Worm (Caenorhabditis elegans): ENCODE results near the gene srh-32.
A peak's percentile ranks its signal among the peaks of the same experiment; 100 is the strongest.

srh-32 gene

DNA sequence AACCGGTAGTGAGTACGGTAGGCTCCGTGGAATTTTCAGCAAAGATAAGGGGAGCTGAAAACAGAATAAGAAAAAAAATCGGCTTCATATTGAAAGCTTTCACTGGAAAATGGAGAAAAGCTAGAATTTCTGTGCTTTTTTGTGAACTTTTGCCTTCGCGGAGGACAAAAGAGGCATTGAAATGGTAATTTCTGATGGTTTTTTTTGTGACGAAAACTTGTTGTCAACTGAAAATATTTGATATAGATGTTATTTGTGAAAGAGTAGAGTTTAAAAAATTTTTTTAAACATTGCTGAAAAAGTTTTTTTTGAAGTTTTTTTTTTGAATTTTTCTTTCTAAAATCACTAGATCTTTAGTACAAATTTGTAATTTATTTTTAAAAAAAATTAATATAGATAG lies 14.2 kb upstream of the srh-32 start, which contains the start of gene F59A1.18:
Gene F59A1.18 (minus strand): TSS at position 101 of the 400 bp plus-strand sequence.
- TF ChIP-seq nhr-232 (tag; optimal IDR thresholded peaks at IDR 0.05) = no peak

DNA sequence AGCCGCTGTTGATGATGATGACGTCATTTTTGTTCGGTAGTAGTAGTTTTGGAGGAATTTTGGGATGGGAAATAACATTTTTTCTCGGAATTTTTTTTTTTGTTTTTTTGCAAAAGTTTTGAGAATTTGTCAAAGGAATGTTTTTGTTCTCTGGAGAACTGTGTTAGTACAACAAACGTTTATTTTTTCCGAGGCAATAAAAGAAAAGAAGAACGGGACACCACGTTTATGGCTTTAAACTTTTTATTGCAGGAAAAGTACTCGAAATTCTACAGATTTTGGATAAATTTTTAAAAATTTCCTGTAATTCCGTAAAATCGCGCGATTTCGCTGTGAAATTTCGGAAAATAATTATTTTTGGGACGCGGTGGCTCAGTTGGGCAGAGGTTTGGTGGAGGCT lies 10.1 kb upstream of the srh-32 start, which contains the start of gene F59A1.13:
Gene F59A1.13 (minus strand): TSS at position 101 of the 400 bp plus-strand sequence.
- TF ChIP-seq ceh-6 (GFP tag; optimal IDR thresholded peaks at IDR 0.05) (no peak), nhr-11 (tag; optimal IDR thresholded peaks at IDR 0.05) (no peak), mec-3 (tag; optimal IDR thresholded peaks at IDR 0.05; ENCODE audit: borderline replicate concordance) (no peak), tbx-7 (tag; optimal IDR thresholded peaks at IDR 0.05) (no peak), ama-1 (optimal IDR thresholded peaks at IDR 0.05) (no peak), K02D7.2 (tag; optimal IDR thresholded peaks at IDR 0.05) (no peak), ets-4 (tag; optimal IDR thresholded peaks at IDR 0.05) (no peak), tbx-2 (tag; optimal IDR thresholded peaks at IDR 0.05) (no peak), fkh-6 (tag; optimal IDR thresholded peaks at IDR 0.05) (no peak), ceh-22 (tag; optimal IDR thresholded peaks at IDR 0.05) (no peak), ceh-30 (tag; optimal IDR thresholded peaks at IDR 0.05) (no peak), Y22D7AL.16 (tag; optimal IDR thresholded peaks at IDR 0.05) (no peak), C08G9.2 (tag; optimal IDR thresholded peaks at IDR 0.05) (no peak)

DNA sequence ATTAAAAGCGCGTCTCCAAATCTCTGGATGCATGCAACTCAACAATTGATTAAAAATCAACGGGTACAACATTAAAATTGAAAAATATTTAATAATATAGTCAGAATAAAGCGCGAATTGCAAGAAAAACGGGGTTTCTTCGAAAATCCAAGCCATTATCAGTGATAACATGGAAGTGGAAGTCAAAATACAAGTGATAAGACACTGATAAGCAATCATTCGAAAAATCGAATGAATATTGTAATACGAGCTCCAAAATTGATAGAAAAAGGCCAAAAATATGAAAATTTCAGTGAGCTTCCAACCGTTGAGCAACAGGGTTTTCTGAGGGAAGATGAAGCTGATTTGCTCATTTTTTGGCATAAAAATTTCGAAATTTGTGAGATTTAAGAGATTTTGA lies 6.8 kb upstream of the srh-32 start:
- no peak for TF ChIP-seq ttx-3 (tag; optimal IDR thresholded peaks at IDR 0.05)
- TF ChIP-seq F13H6.1 (tag; optimal IDR thresholded peaks at IDR 0.05) = no peak
- no peak for TF ChIP-seq eyg-1 (tag; optimal IDR thresholded peaks at IDR 0.05)
- no peak for TF ChIP-seq ceh-2 (tag; optimal IDR thresholded peaks at IDR 0.05)
- no peak for TF ChIP-seq ceh-22 (tag; optimal IDR thresholded peaks at IDR 0.05)
- peak; percentile 87 for TF ChIP-seq elt-2 (tag; optimal IDR thresholded peaks at IDR 0.05)

DNA sequence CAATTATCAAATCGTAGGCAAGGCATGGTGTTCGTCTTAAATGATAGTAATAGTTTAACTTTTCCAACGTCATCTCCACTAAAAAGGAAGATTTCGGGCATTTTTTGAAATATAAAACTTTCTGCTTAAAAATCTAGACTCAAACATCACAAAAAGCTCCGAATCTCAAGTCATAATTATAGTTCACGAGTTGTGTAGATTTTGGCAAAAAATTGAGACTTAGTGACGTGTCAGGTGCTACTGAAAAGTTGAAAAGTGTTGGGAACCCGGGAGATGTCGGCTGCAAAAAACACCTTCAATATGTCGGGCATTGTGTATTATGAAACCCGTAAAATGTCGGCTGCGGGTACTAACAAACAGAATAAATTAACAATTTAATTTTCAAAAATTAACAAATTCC lies 5.2 kb upstream of the srh-32 start, which contains the start of gene Y26G10.1:
Gene Y26G10.1 (minus strand): TSS at position 101 of the 400 bp plus-strand sequence.
- TF ChIP-seq pha-4 (tag; optimal IDR thresholded peaks at IDR 0.05) (no peak), ref-2 (tag; optimal IDR thresholded peaks at IDR 0.05) (no peak), elt-2 (tag; optimal IDR thresholded peaks at IDR 0.05) (no peak), fkh-10 (GFP tag; optimal IDR thresholded peaks at IDR 0.05) (no peak), ets-4 (tag; optimal IDR thresholded peaks at IDR 0.05) (no peak), ceh-30 (tag; optimal IDR thresholded peaks at IDR 0.05) (no peak), pat-9 (tag; optimal IDR thresholded peaks at IDR 0.05) (no peak), hlh-15 (tag; optimal IDR thresholded peaks at IDR 0.05) (no peak), ceh-19 (GFP tag; optimal IDR thresholded peaks at IDR 0.05) (no peak), dve-1 (tag; optimal IDR thresholded peaks at IDR 0.05) (no peak), hlh-30 (tag; optimal IDR thresholded peaks at IDR 0.05; ENCODE audit: insufficient read depth) (no peak), T23F11.4 (GFP tag; optimal IDR thresholded peaks at IDR 0.05) (no peak)

DNA sequence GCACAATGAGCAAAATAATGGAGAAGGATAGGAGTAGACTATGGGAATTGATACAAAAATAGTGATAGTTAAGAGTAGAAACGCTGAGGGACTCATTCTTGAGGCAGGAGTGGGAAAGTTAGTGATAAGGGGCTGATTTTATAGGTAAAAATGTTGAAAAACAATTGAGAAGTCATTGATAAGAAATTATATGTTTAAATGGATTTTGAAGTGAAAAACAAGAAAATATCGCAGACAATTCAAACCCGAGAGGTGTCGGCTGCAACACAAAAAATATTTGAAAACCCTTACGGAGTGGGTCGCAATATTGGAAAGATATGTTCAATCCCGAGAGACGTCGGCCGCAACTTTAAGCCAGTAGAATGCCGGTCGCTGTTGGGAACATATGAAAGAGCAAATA lies 4.3 kb upstream of the srh-32 start, which contains the start of gene spp-29:
Gene spp-29 (minus strand): TSS at position 101 of the 400 bp plus-strand sequence.
- TF ChIP-seq ets-4 (tag; optimal IDR thresholded peaks at IDR 0.05) (no peak), ceh-9 (tag; optimal IDR thresholded peaks at IDR 0.05) (no peak), pros-1 (tag; optimal IDR thresholded peaks at IDR 0.05) (no peak), elt-4 (tag; optimal IDR thresholded peaks at IDR 0.05) (no peak), ama-1 (optimal IDR thresholded peaks at IDR 0.05) (no peak), eyg-1 (tag; optimal IDR thresholded peaks at IDR 0.05) (no peak), K02D7.2 (tag; optimal IDR thresholded peaks at IDR 0.05) (no peak), npax-4 (tag; optimal IDR thresholded peaks at IDR 0.05) (no peak), nfya-1 (tag; optimal IDR thresholded peaks at IDR 0.05) (no peak)

DNA sequence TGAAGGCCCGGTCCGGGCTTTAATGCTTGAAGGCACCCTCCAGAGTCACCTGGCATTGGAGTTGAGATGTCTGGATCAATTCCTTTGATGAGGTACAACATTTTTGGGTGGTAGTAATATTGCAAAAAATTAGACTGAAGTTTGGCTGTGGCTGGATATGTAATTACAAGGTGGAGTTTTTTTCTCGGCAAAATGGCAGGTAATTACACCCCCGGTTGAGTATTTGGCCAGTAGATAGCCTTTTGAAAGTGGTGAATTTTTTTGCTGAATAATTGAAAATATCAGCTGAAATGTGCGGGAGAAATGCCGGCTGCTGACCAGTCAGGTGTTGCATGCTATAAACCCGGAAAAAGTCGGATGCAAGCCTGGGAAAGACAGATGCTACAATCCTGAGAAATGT lies 1.9 kb upstream of the srh-32 start, which contains the start of gene Y26G10.4:
Gene Y26G10.4 (minus strand): TSS at position 101 of the 400 bp plus-strand sequence.
- TF ChIP-seq ceh-2 (tag; optimal IDR thresholded peaks at IDR 0.05) (no peak), lim-6 (tag; optimal IDR thresholded peaks at IDR 0.05) (no peak), T23F11.4 (GFP tag; optimal IDR thresholded peaks at IDR 0.05) (no peak), elt-4 (tag; optimal IDR thresholded peaks at IDR 0.05) (no peak), dve-1 (tag; optimal IDR thresholded peaks at IDR 0.05) (no peak), ceh-6 (GFP tag; optimal IDR thresholded peaks at IDR 0.05) (no peak), ceh-19 (GFP tag; optimal IDR thresholded peaks at IDR 0.05) (no peak), C08G9.2 (tag; optimal IDR thresholded peaks at IDR 0.05) (no peak), nhr-232 (tag; optimal IDR thresholded peaks at IDR 0.05) (no peak), pag-3 (tag; optimal IDR thresholded peaks at IDR 0.05; ENCODE audit: borderline replicate concordance) (no peak), hlh-8 (tag; optimal IDR thresholded peaks at IDR 0.05) (no peak), pqm-1 (tag; optimal IDR thresholded peaks at IDR 0.05) (no peak), hlh-15 (tag; optimal IDR thresholded peaks at IDR 0.05) (no peak), ztf-16 (tag; optimal IDR thresholded peaks at IDR 0.05) (no peak), hlh-13 (GFP tag; optimal IDR thresholded peaks at IDR 0.05) (no peak), fkh-6 (tag; optimal IDR thresholded peaks at IDR 0.05) (no peak), rnt-1 (tag; optimal IDR thresholded peaks at IDR 0.05) (no peak), ceh-30 (tag; optimal IDR thresholded peaks at IDR 0.05) (no peak), ceh-45 (GFP tag; IDR thresholded peaks at IDR 0.05) (no peak), ama-1 (optimal IDR thresholded peaks at IDR 0.05) (no peak)
